Worm (Caenorhabditis elegans): ENCODE results near the gene dpy-11.

The dpy-11 gene

DNA sequence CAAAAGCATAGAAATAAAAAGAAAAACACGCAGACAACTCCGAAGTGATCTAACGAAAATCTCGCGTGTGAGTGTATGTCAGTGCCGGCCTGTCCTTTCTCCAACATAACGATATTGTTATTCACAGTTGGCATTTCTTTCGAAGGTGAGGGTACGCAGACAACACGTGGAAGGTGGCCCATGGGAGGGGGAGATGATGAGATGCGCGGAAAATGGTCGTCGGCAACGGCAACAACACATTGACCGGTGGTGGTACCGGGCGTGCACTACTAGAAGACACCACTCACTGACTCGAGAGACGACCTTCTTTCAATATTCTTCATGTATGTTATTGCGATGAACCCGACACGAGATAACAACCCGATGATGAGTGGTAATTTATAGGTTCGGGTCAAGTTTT, 30.0 kb upstream of the dpy-11 start (continued):
- TF ChIP-seq ceh-62 (tag; optimal IDR thresholded peaks at IDR 0.05) = no peak
- TF ChIP-seq Y48G9A.11 (GFP tag; IDR thresholded peaks at IDR 0.05) = no peak

ce11 chrV:6541875-6542274, 26.8 kb upstream of the dpy-11 start:
- TF ChIP-seq unc-39 (tag; optimal IDR thresholded peaks at IDR 0.05) (no peak), zip-2 (tag; optimal IDR thresholded peaks at IDR 0.05) (no peak), ctbp-1 (GFP tag; IDR thresholded peaks at IDR 0.05) (no peak), dve-1 (tag; optimal IDR thresholded peaks at IDR 0.05; ENCODE audit: insufficient read depth) (no peak), unc-62 (GFP tag; optimal IDR thresholded peaks at IDR 0.05 in 1 of 2) (peak in 1 of 2 experiments; percentile 97), unc-62 (tag; optimal IDR thresholded peaks at IDR 0.05) (no peak), D1046.2 (GFP tag; IDR thresholded peaks at IDR 0.05) (no peak), nhr-25 (tag; optimal IDR thresholded peaks at IDR 0.05; ENCODE audit: borderline replicate concordance, insufficient read depth) (peak; percentile 14), mxl-3 (GFP tag; optimal IDR thresholded peaks at IDR 0.05) (peak; percentile 66), ceh-32 (tag; optimal IDR thresholded peaks at IDR 0.05; ENCODE audit: poor library complexity) (no peak), lsy-2 (tag; optimal IDR thresholded peaks at IDR 0.05) (peak in 1 of 2 experiments; percentile 10), hlh-11 (tag; optimal IDR thresholded peaks at IDR 0.05) (peak; percentile 46), ZK337.2 (GFP tag; IDR thresholded peaks at IDR 0.05) (no peak), nhr-237 (tag; optimal IDR thresholded peaks at IDR 0.05) (no peak), madf-9 (GFP tag; conservative IDR thresholded peaks at IDR 0.05) (no peak), set-16 (GFP tag; IDR thresholded peaks at IDR 0.05) (peak; percentile 90), hlh-30 (tag; optimal IDR thresholded peaks at IDR 0.05; ENCODE audit: insufficient read depth) (peak; percentile 45), ceh-44 (GFP tag; IDR thresholded peaks at IDR 0.05) (no peak), nhr-42 (GFP tag; IDR thresholded peaks at IDR 0.05) (no peak), ztf-7 (tag; optimal IDR thresholded peaks at IDR 0.05) (no peak), zfp-2 (tag; optimal IDR thresholded peaks at IDR 0.05) (no peak), zip-11 (GFP tag; IDR thresholded peaks at IDR 0.05) (no peak), aha-1 (tag) (peak; percentile 72), lin-1 (GFP tag; IDR thresholded peaks at IDR 0.05) (no peak), nhr-48 (tag; optimal IDR thresholded peaks at IDR 0.05) (no peak), jun-1 (tag; optimal IDR thresholded peaks at IDR 0.05) (no peak), cey-2 (tag; optimal IDR thresholded peaks at IDR 0.05; ENCODE audit: borderline replicate concordance, insufficient read depth) (no peak), egl-43 (GFP tag; IDR thresholded peaks at IDR 0.05) (0 out of 2 replicates have a peak, but pooled peaks have one; percentile 27)

- TF ChIP-seq nhr-11 (tag; optimal IDR thresholded peaks at IDR 0.05) (peak; percentile 21), daf-8 (GFP tag; IDR thresholded peaks at IDR 0.05) (no peak), mep-1 (tag; optimal IDR thresholded peaks at IDR 0.05) (peak; percentile 6), F37D6.2 (tag; optimal IDR thresholded peaks at IDR 0.05) (peak; percentile 10), F49E8.2 (tag; optimal IDR thresholded peaks at IDR 0.05; ENCODE audit: borderline replicate concordance) (no peak), hmg-1.1 (GFP tag; IDR thresholded peaks at IDR 0.05) (peak; percentile 44; the same call in 1 of the 2 replicates), daf-16 (GFP tag; optimal IDR thresholded peaks at IDR 0.05) (no peak), daf-16 (tag; optimal IDR thresholded peaks at IDR 0.05) (peak; percentile 28), daf-12 (tag; optimal IDR thresholded peaks at IDR 0.05) (no peak), mxl-3 (GFP tag; optimal IDR thresholded peaks at IDR 0.05) (peak; percentile 57), unc-62 (GFP tag; optimal IDR thresholded peaks at IDR 0.05 in 1 of 2) (peak in 1 of 2 experiments; percentile 89), unc-62 (tag; optimal IDR thresholded peaks at IDR 0.05) (no peak), hlh-11 (tag; optimal IDR thresholded peaks at IDR 0.05) (peak; percentile 3), egl-43 (GFP tag; IDR thresholded peaks at IDR 0.05) (0 out of 2 replicates have a peak, but pooled peaks have one; percentile 58), rbr-2 (tag; optimal IDR thresholded peaks at IDR 0.05) (peak; percentile 51)
Observed at ce11 chrV:6538323-6538722, 23.3 kb upstream of the dpy-11 start.

Data from whole organism, L4 larva.